Worm (Caenorhabditis elegans) whole organism, young adult: Measurements from ENCODE around the gene ule-3.

Experiments used
- hlh-26 ChIP-seq: fragments of 200-800 bp; sonication (Bioruptor generic); conservative IDR thresholded peaks from 2 replicates; pipeline ENCODE4 v1.3.6; 2022; ENCODE audit warnings: missing genetic modification reagents, missing genetic modification characterization, missing compliant biosample characterization
- hmg-20 ChIP-seq: fragments of 200-800 bp; sonication (Bioruptor generic); IDR thresholded peaks from 2 replicates; pipeline ENCODE4 v1.3.6; 2022; ENCODE audit warnings: missing genetic modification reagents, missing genetic modification characterization, missing compliant biosample characterization
- lin-35 ChIP-seq, 3 experiments: fragments of 150-350 bp in 2 of 3; sonication (generic microtip) in 1 of 3; optimal IDR thresholded peaks; 2 replicates each; lab custom pipeline; 2014 to 2018; ENCODE audit warnings: missing biosample characterization in 3 of 3, missing genetic modification characterization in 3 of 3, missing genetic modification reagents in 3 of 3
- madf-10 ChIP-seq: sonication (generic microtip); optimal IDR thresholded peaks from 2 replicates; lab custom pipeline; 2016; ENCODE audit warnings: mild to moderate bottlenecking, missing genetic modification characterization, missing compliant biosample characterization
- unc-62 ChIP-seq: fragments of 150-350 bp; optimal IDR thresholded peaks from 2 replicates; lab custom pipeline; 2014; ENCODE audit warnings: missing biosample characterization, missing genetic modification reagents, missing genetic modification characterization
- ztf-26 ChIP-seq: sonication (generic microtip); optimal IDR thresholded peaks from 2 replicates; lab custom pipeline; 2017; ENCODE audit warnings: missing genetic modification characterization, missing compliant biosample characterization

- TF ChIP-seq hlh-26, result no peak
- TF ChIP-seq unc-62, result no peak
- TF ChIP-seq lin-35 (GFP tag; optimal IDR thresholded peaks at IDR 0.05; lab: Kevin White, UChicago), result peak in 1 of 3 experiments; percentile 76
- TF ChIP-seq ztf-26 (tag; lab: Kevin White, UChicago), result peak; percentile 32
- peak; percentile 52 for TF ChIP-seq madf-10 (tag; lab: Kevin White, UChicago)
- peak; percentile 79 for TF ChIP-seq hmg-20
These were observed 14.3 kb downstream of the ule-3 start, which contains the start of gene plrg-1 for ce11 chrV:10807862-10808327.
